Worm (Caenorhabditis elegans) whole organism, L3 larva: ENCODE measurements around the gene gly-1.

Experiments
- R02D3.7 ChIP-seq: fragments of 150-350 bp; optimal IDR thresholded peaks from 2 replicates; lab custom pipeline; 2014; ENCODE audit warnings: missing biosample characterization, missing genetic modification characterization
- daf-12 ChIP-seq: fragments of 150-350 bp; optimal IDR thresholded peaks from 2 replicates; lab custom pipeline; 2014; ENCODE audit warnings: missing biosample characterization, missing genetic modification reagents, missing genetic modification characterization
- fkh-10 ChIP-seq: sonication (generic microtip); optimal IDR thresholded peaks from 2 replicates; lab custom pipeline; 2017; ENCODE audit warnings: missing biosample characterization, missing genetic modification reagents, missing genetic modification characterization
- lsy-12 ChIP-seq: sonication (generic microtip); optimal IDR thresholded peaks from 2 replicates; lab custom pipeline; 2016; ENCODE audit warnings: mild to moderate bottlenecking, missing genetic modification characterization, missing compliant biosample characterization
- mdl-1 ChIP-seq: fragments of 150-350 bp; optimal IDR thresholded peaks from 2 replicates; lab custom pipeline; 2014; ENCODE audit warnings: missing biosample characterization, missing genetic modification characterization
- nhr-237 ChIP-seq: fragments of 150-350 bp; optimal IDR thresholded peaks from 2 replicates; lab custom pipeline; 2014; ENCODE audit warnings: missing biosample characterization, missing genetic modification characterization
- nhr-28 ChIP-seq: fragments of 150-350 bp; optimal IDR thresholded peaks from 2 replicates; lab custom pipeline; 2014; ENCODE audit warnings: missing biosample characterization, missing genetic modification characterization
- nhr-67 ChIP-seq: fragments of 150-350 bp; optimal IDR thresholded peaks from 2 replicates; lab custom pipeline; 2014; ENCODE audit warnings: missing biosample characterization, missing genetic modification characterization
- nhr-76 ChIP-seq: fragments of 150-350 bp; sonication (generic microtip); optimal IDR thresholded peaks from 5 replicates; lab custom pipeline; 2014; ENCODE audit warnings: missing biosample characterization, missing genetic modification characterization
- nhr-77 ChIP-seq: fragments of 150-350 bp; optimal IDR thresholded peaks from 2 replicates; lab custom pipeline; 2014; ENCODE audit warnings: missing biosample characterization, missing genetic modification characterization
- pha-4 ChIP-seq: fragments of 150-350 bp; optimal IDR thresholded peaks from 2 replicates; lab custom pipeline; 2014; ENCODE audit warnings: missing biosample characterization, missing genetic modification reagents, missing genetic modification characterization
- unc-62 ChIP-seq: fragments of 150-350 bp; sonication (generic microtip); optimal IDR thresholded peaks from 4 replicates; lab custom pipeline; 2014; ENCODE audit warnings: missing biosample characterization, missing genetic modification reagents, missing genetic modification characterization
- zag-1 ChIP-seq: fragments of 150-350 bp; optimal IDR thresholded peaks from 2 replicates; lab custom pipeline; 2014; ENCODE audit warnings: missing biosample characterization, missing genetic modification characterization

ce11 chrII:10872541-10872940, 29.5 kb downstream of the gly-1 start, which contains the start of the genes cyn-4 and copz-1:
- no peak for TF ChIP-seq nhr-77 (tag; lab: Kevin White, UChicago)
- no peak for TF ChIP-seq zag-1 (tag; lab: Kevin White, UChicago)
- peak; percentile 31 for TF ChIP-seq fkh-10
- TF ChIP-seq R02D3.7 (tag; lab: Kevin White, UChicago) = peak; percentile 98
- TF ChIP-seq daf-12 (tag; lab: Kevin White, UChicago) = no peak
- no peak for TF ChIP-seq unc-62
- no peak for TF ChIP-seq nhr-67
- TF ChIP-seq mdl-1 = no peak
- no peak for TF ChIP-seq nhr-76 (tag; lab: Kevin White, UChicago)
- TF ChIP-seq nhr-237 (tag; lab: Kevin White, UChicago) = no peak
- peak; percentile 16 for TF ChIP-seq lsy-12 (tag; lab: Kevin White, UChicago)
- peak; percentile 89 for TF ChIP-seq pha-4
- TF ChIP-seq nhr-28 (tag; lab: Kevin White, UChicago) = no peak
